Worm (Caenorhabditis elegans): Measurements from ENCODE around the gene sri-74.

ce11 chrII:2605319-2605718 lies 22.4 kb upstream of the sri-74 start, which contains the start of gene sri-77:
- TF ChIP-seq him-1 (tag; optimal IDR thresholded peaks at IDR 0.05) (no peak), dao-5 (tag; optimal IDR thresholded peaks at IDR 0.05) (no peak)
